Worm (Caenorhabditis elegans) whole organism, L2 larva: ENCODE data around the gene F15B9.11.

ENCODE experiments used
- F13H6.1 ChIP-seq: sonication (generic microtip); optimal IDR thresholded peaks from 2 replicates; lab custom pipeline; 2016; ENCODE audit warnings: missing genetic modification characterization, missing compliant biosample characterization
- ZK546.5 ChIP-seq: sonication (generic microtip); optimal IDR thresholded peaks from 2 replicates; lab custom pipeline; 2017; ENCODE audit warnings: missing biosample characterization, missing genetic modification characterization
- alr-1 ChIP-seq: fragments of 150-350 bp; optimal IDR thresholded peaks from 2 replicates; lab custom pipeline; 2014; ENCODE audit warnings: missing biosample characterization, missing genetic modification characterization
- aly-2 ChIP-seq: fragments of 150-350 bp; optimal IDR thresholded peaks from 2 replicates; lab custom pipeline; 2014; ENCODE audit warnings: missing biosample characterization, missing genetic modification characterization
- ama-1 ChIP-seq: fragments of 150-350 bp; optimal IDR thresholded peaks from 2 replicates; lab custom pipeline; 2018; ENCODE audit warnings: inconsistent platforms
- blmp-1 ChIP-seq: sonication (generic microtip); optimal IDR thresholded peaks from 2 replicates; lab custom pipeline; 2017; ENCODE audit warnings: missing genetic modification characterization, mild to moderate bottlenecking, missing compliant biosample characterization, antibody characterized with exemption, moderate library complexity; ENCODE audit not compliant: insufficient read depth
- ceh-16 ChIP-seq: fragments of 150-350 bp; optimal IDR thresholded peaks from 2 replicates; lab custom pipeline; 2014; ENCODE audit warnings: missing biosample characterization, missing genetic modification characterization
- ceh-82 ChIP-seq: fragments of 150-350 bp; optimal IDR thresholded peaks from 2 replicates; lab custom pipeline; 2014; ENCODE audit warnings: missing biosample characterization, missing genetic modification characterization
- crh-2 ChIP-seq: sonication (generic microtip); optimal IDR thresholded peaks from 2 replicates; lab custom pipeline; 2017; ENCODE audit warnings: missing biosample characterization, missing genetic modification characterization
- dmd-4 ChIP-seq: sonication (generic microtip); optimal IDR thresholded peaks from 2 replicates; lab custom pipeline; 2017; ENCODE audit warnings: missing biosample characterization, missing genetic modification characterization
- gmeb-1 ChIP-seq: fragments of 150-350 bp; optimal IDR thresholded peaks from 2 replicates; lab custom pipeline; 2014; ENCODE audit warnings: missing biosample characterization, missing genetic modification characterization
- lin-13 ChIP-seq: fragments of 150-350 bp; optimal IDR thresholded peaks from 2 replicates; lab custom pipeline; 2014; ENCODE audit warnings: missing biosample characterization, missing genetic modification reagents, missing genetic modification characterization
- mab-5 ChIP-seq: fragments of 150-350 bp; optimal IDR thresholded peaks from 2 replicates; lab custom pipeline; 2014; ENCODE audit warnings: missing biosample characterization, missing genetic modification characterization
- mbf-1 ChIP-seq: sonication (generic microtip); optimal IDR thresholded peaks from 2 replicates; lab custom pipeline; 2017; ENCODE audit warnings: missing biosample characterization, missing genetic modification characterization
- mdl-1 ChIP-seq, 2 experiments: fragments of 150-350 bp in 1 of 2; sonication (generic microtip) in 1 of 2; optimal IDR thresholded peaks; 2 replicates each; lab custom pipeline; 2017; ENCODE audit warnings: missing biosample characterization in 2 of 2, missing genetic modification characterization in 2 of 2
- nhr-10 ChIP-seq: sonication (generic microtip); optimal IDR thresholded peaks from 2 replicates; lab custom pipeline; 2017; ENCODE audit warnings: missing biosample characterization, missing genetic modification characterization
- nhr-11 ChIP-seq: fragments of 150-350 bp; optimal IDR thresholded peaks from 2 replicates; lab custom pipeline; 2014; ENCODE audit warnings: missing biosample characterization, missing genetic modification characterization
- nhr-12 ChIP-seq: fragments of 150-350 bp; optimal IDR thresholded peaks from 2 replicates; lab custom pipeline; 2014; ENCODE audit warnings: missing biosample characterization, missing genetic modification characterization
- nhr-21 ChIP-seq: fragments of 150-350 bp; optimal IDR thresholded peaks from 2 replicates; lab custom pipeline; 2014; ENCODE audit warnings: missing biosample characterization, missing genetic modification characterization
- nhr-23 ChIP-seq: fragments of 150-350 bp; optimal IDR thresholded peaks from 2 replicates; lab custom pipeline; 2014; ENCODE audit warnings: missing biosample characterization, missing genetic modification reagents, missing genetic modification characterization
- nhr-237 ChIP-seq: fragments of 150-350 bp; optimal IDR thresholded peaks from 2 replicates; lab custom pipeline; 2014; ENCODE audit warnings: missing biosample characterization, missing genetic modification characterization
- nhr-25 ChIP-seq: fragments of 150-350 bp; sonication (generic microtip); optimal IDR thresholded peaks from 3 replicates; lab custom pipeline; 2014; ENCODE audit warnings: missing biosample characterization, missing genetic modification characterization
- nhr-6 ChIP-seq: fragments of 150-350 bp; optimal IDR thresholded peaks from 2 replicates; lab custom pipeline; 2014; ENCODE audit warnings: missing biosample characterization, missing genetic modification characterization
- nhr-77 ChIP-seq: fragments of 150-350 bp; optimal IDR thresholded peaks from 2 replicates; lab custom pipeline; 2014; ENCODE audit warnings: missing biosample characterization, missing genetic modification characterization
- peb-1 ChIP-seq: fragments of 150-350 bp; optimal IDR thresholded peaks from 2 replicates; lab custom pipeline; 2014; ENCODE audit warnings: missing biosample characterization, missing genetic modification characterization
- sem-4 ChIP-seq: fragments of 150-350 bp; optimal IDR thresholded peaks from 2 replicates; lab custom pipeline; 2014; ENCODE audit warnings: missing biosample characterization, missing genetic modification reagents, missing genetic modification characterization
- skn-1 ChIP-seq: sonication (generic microtip); optimal IDR thresholded peaks from 2 replicates; lab custom pipeline; 2017; ENCODE audit warnings: missing biosample characterization, missing genetic modification characterization
- unc-39 ChIP-seq: fragments of 150-350 bp; optimal IDR thresholded peaks from 2 replicates; lab custom pipeline; 2014; ENCODE audit warnings: missing biosample characterization, missing genetic modification characterization
- unc-55 ChIP-seq: fragments of 150-350 bp; sonication (generic microtip); optimal IDR thresholded peaks from 3 replicates; lab custom pipeline; 2014; ENCODE audit warnings: missing biosample characterization, missing genetic modification reagents, missing genetic modification characterization
- unc-62 ChIP-seq: fragments of 150-350 bp; optimal IDR thresholded peaks from 2 replicates; lab custom pipeline; 2014; ENCODE audit warnings: missing biosample characterization, missing genetic modification reagents, missing genetic modification characterization
- zag-1 ChIP-seq: fragments of 150-350 bp; optimal IDR thresholded peaks from 2 replicates; lab custom pipeline; 2014; ENCODE audit warnings: missing biosample characterization, missing genetic modification characterization
- ztf-11 ChIP-seq: sonication (generic microtip); optimal IDR thresholded peaks from 2 replicates; lab custom pipeline; 2017; ENCODE audit warnings: missing biosample characterization, missing genetic modification characterization
- ztf-4 ChIP-seq: fragments of 150-350 bp; optimal IDR thresholded peaks from 2 replicates; lab custom pipeline; 2014; ENCODE audit warnings: missing biosample characterization, missing genetic modification characterization

The F15B9.11 gene

DNA sequence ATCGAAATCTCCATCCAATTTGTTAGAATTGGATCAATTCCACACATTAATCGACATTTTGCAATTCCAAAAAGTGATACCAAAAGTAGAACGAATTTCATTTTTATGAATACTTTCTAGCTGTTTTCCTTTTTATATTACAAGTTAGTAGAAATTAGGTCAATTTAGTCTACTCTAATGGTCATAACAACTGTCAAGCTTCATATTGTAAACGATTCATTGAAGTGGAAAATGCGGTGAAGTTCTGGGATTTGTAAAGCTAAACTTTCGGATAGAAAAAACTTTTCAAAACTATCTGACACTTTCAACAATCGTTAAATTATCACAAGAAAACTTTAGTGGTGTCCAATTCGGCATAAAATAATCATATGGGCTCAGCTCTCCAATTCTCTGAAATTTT, 41.9 kb upstream of the F15B9.11 start, which contains the start of gene W07G4.7:
W07G4.7 (minus strand) TSS at position 101 of the 400 bp plus-strand sequence.
- TF ChIP-seq unc-62 (GFP tag; lab: Kevin White, UChicago) (no peak), nhr-6 (tag; lab: Kevin White, UChicago) (no peak), nhr-237 (tag; lab: Kevin White, UChicago) (no peak), ztf-11 (tag; lab: Kevin White, UChicago) (no peak), lin-13 (GFP tag; lab: Kevin White, UChicago) (no peak), ceh-16 (tag; lab: Kevin White, UChicago) (no peak), alr-1 (tag; lab: Kevin White, UChicago) (no peak), mab-5 (no peak), aly-2 (tag; lab: Kevin White, UChicago) (no peak), ceh-82 (tag; lab: Kevin White, UChicago) (no peak)

DNA sequence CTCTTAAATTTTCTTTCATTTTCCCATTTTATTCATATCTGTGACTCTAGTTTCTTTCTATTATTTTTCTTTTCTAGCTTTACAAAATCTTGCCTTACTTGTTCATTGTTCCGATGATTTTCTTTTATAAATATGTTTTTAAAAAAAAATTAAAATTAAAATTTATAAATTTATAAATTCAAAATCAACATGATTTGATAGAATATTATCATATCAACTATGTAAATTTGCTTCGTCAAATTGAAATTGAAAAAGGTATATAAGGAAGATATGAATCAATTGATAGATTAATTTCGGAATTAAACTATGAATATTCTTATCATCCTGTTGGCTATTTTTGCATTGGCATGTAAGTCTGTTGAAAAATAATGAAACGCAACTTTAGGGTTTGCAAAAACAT, 40.5 kb upstream of the F15B9.11 start, which contains the start of gene W07G4.1:
W07G4.1 (plus strand) TSS at position 301 of the 400 bp plus-strand sequence.
- TF ChIP-seq nhr-21 (tag; lab: Kevin White, UChicago) (no peak), nhr-11 (tag; lab: Kevin White, UChicago) (no peak)

DNA sequence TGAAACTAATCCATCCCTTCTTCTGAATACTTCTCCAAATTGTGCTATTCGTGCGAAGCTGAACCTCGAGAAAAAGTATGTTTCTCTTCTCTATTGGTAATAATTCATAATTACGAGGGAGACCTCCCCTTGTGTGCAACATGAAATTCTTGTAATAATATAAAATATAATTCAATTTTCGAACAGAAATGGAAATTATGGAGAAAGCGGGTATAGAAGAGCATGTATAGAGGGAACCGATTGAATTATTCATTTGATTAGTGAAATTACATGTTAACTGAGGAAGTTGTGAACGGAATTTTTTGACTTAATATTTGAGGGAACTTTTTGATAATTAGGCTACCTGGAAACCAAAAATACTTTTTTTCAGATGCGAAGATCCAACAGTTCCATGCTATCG, 36.2 kb upstream of the F15B9.11 start:
- TF ChIP-seq unc-55 (GFP tag; lab: Kevin White, UChicago): no peak
- TF ChIP-seq dmd-4: no peak
- TF ChIP-seq peb-1 (tag; lab: Kevin White, UChicago): no peak
- no peak for TF ChIP-seq mdl-1 (tag; optimal IDR thresholded peaks at IDR 0.05; lab: Kevin White, UChicago)
- TF ChIP-seq ama-1: no peak
- TF ChIP-seq unc-62 (GFP tag; lab: Kevin White, UChicago): no peak
- no peak for TF ChIP-seq nhr-77 (tag; lab: Kevin White, UChicago)
- no peak for TF ChIP-seq zag-1
- TF ChIP-seq unc-39: no peak
- TF ChIP-seq nhr-21 (tag; lab: Kevin White, UChicago): no peak
- no peak for TF ChIP-seq nhr-23 (tag; lab: Kevin White, UChicago)
- TF ChIP-seq blmp-1: no peak
- no peak for TF ChIP-seq mbf-1 (tag; lab: Kevin White, UChicago)

DNA sequence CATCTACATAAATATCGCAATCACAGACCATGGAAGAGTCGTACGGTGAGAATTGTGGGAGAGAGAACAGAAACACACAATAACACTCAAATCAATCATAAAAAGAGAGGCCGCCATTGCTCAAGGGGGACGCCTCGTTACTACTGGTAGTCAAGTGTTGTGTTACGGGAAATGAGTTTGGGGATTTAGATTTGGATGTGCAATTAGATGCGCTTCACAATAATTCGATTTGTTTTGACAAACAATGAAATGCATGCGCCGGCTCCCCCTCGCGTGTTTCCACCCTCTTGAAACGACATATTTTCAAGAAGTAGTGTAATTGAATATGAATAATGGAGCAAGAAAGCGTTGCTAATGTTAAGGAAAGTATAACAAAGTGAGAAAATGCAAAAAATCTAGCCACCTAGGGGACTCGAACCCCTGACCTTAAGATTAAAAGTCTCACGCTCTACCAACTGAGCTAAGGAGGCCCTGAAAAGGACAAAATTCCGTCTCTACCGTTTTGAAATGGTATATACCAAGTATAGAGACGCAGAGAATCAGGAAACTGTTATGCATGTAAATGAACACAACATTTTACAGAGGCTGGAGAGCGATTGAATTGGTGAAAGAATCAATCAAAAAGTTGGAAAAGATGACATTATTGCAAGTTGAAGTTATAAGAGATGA, 34.1 kb upstream of the F15B9.11 start:
- no peak for TF ChIP-seq nhr-10
- TF ChIP-seq mdl-1 (tag; optimal IDR thresholded peaks at IDR 0.05; lab: Kevin White, UChicago): no peak
- no peak for TF ChIP-seq F13H6.1 (tag; lab: Kevin White, UChicago)
- no peak for TF ChIP-seq crh-2 (tag; lab: Kevin White, UChicago)
- no peak for TF ChIP-seq sem-4 (tag; lab: Kevin White, UChicago)
- TF ChIP-seq ZK546.5 (tag; lab: Kevin White, UChicago): no peak

DNA sequence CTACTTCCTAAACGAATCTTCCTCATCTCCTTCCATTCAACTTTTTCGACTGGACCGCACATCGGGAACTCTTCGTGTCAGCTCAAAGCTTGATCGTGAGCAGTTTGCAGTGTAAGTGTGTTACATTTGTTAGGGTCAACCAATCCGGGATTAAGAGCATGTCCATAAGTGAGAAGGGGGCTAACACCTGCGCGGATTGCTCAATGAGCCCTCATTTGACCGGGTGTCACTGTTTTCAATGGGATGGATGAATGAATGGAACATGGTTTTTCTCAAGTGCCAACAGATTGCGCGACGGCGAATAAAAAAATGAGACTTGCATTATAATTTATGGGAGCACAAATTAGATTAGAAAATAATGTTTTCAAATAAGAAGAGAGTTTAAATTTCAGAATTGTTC, 32.6 kb upstream of the F15B9.11 start:
- no peak for TF ChIP-seq ztf-4
- TF ChIP-seq unc-39: no peak
- no peak for TF ChIP-seq ZK546.5 (tag; lab: Kevin White, UChicago)
- TF ChIP-seq, all 48 proteins: peak for 0

DNA sequence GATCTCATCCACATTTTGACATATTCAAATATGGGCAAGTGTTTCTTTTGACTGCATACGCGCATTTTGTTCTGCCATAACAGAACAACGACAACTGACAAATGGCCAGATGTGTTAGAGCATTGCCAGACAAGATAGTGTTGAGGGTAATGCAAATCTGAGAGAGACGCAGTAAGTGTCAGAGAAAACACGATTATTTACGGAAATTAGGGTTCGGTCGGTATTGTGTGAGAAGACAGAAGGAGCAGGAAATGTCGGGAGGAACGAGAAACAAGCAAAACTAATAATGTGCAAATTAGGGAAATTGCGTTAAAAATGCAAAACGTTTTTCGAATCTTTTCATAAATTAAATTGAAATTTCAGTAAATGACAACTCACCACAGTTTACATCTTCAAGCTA, 31.8 kb upstream of the F15B9.11 start:
- TF ChIP-seq crh-2 (tag; lab: Kevin White, UChicago) (no peak), nhr-10 (no peak), mab-5 (no peak), nhr-11 (tag; lab: Kevin White, UChicago) (no peak), skn-1 (no peak), gmeb-1 (no peak), nhr-23 (tag; lab: Kevin White, UChicago) (no peak), nhr-12 (no peak), unc-39 (no peak), F13H6.1 (tag; lab: Kevin White, UChicago) (no peak), unc-62 (GFP tag; lab: Kevin White, UChicago) (no peak), nhr-25 (tag; lab: Kevin White, UChicago) (no peak), zag-1 (no peak), unc-55 (GFP tag; lab: Kevin White, UChicago) (no peak), sem-4 (tag; lab: Kevin White, UChicago) (no peak), ztf-11 (tag; lab: Kevin White, UChicago) (no peak), mdl-1 (tag; optimal IDR thresholded peaks at IDR 0.05; lab: Kevin White, UChicago) (no peak)
